Worm (Caenorhabditis elegans) whole organism, L3 larva: ENCODE data around the gene hlh-4.

Experiments
- R02D3.7 ChIP-seq: fragments of 150-350 bp; optimal IDR thresholded peaks from 2 replicates; lab custom pipeline; 2014; ENCODE audit warnings: missing biosample characterization, missing genetic modification characterization
- ZK546.5 ChIP-seq: sonication (generic microtip); optimal IDR thresholded peaks from 2 replicates; lab custom pipeline; 2017; ENCODE audit warnings: missing biosample characterization, missing genetic modification characterization
- ama-1 ChIP-seq: fragments of 150-350 bp; optimal IDR thresholded peaks from 2 replicates; lab custom pipeline; 2018
- ceh-28 ChIP-seq: fragments of 150-350 bp; optimal IDR thresholded peaks from 2 replicates; lab custom pipeline; 2014; ENCODE audit warnings: missing biosample characterization, missing genetic modification reagents, missing genetic modification characterization
- ceh-82 ChIP-seq: fragments of 150-350 bp; optimal IDR thresholded peaks from 2 replicates; lab custom pipeline; 2014; ENCODE audit warnings: missing biosample characterization, missing genetic modification characterization
- ceh-9 ChIP-seq: sonication (generic microtip); optimal IDR thresholded peaks from 2 replicates; lab custom pipeline; 2018; ENCODE audit warnings: missing biosample characterization, missing genetic modification characterization
- egl-27 ChIP-seq: sonication (generic microtip); optimal IDR thresholded peaks from 4 replicates; lab custom pipeline; 2017; ENCODE audit warnings: missing biosample characterization, missing genetic modification reagents, missing genetic modification characterization
- elt-2 ChIP-seq: sonication (generic microtip); optimal IDR thresholded peaks from 2 replicates; lab custom pipeline; 2016; ENCODE audit warnings: missing genetic modification reagents, mild to moderate bottlenecking, missing genetic modification characterization, missing compliant biosample characterization
- fkh-10 ChIP-seq: sonication (generic microtip); optimal IDR thresholded peaks from 2 replicates; lab custom pipeline; 2017; ENCODE audit warnings: missing biosample characterization, missing genetic modification reagents, missing genetic modification characterization
- fos-1 ChIP-seq: fragments of 150-350 bp; optimal IDR thresholded peaks from 2 replicates; lab custom pipeline; 2014; ENCODE audit warnings: missing biosample characterization, missing genetic modification characterization
- hmg-11 ChIP-seq: sonication (generic microtip); optimal IDR thresholded peaks from 2 replicates; lab custom pipeline; 2016; ENCODE audit warnings: missing genetic modification characterization, missing compliant biosample characterization
- jun-1 ChIP-seq: fragments of 150-350 bp; optimal IDR thresholded peaks from 2 replicates; lab custom pipeline; 2014; ENCODE audit warnings: missing biosample characterization, missing genetic modification reagents, missing genetic modification characterization
- lin-15B ChIP-seq: fragments of 150-350 bp; optimal IDR thresholded peaks from 2 replicates; lab custom pipeline; 2014; ENCODE audit warnings: missing biosample characterization, missing genetic modification characterization
- mdl-1 ChIP-seq: fragments of 150-350 bp; optimal IDR thresholded peaks from 2 replicates; lab custom pipeline; 2014; ENCODE audit warnings: missing biosample characterization, missing genetic modification characterization
- nfya-1 ChIP-seq: sonication (generic microtip); optimal IDR thresholded peaks from 2 replicates; lab custom pipeline; 2017; ENCODE audit warnings: missing genetic modification characterization, mild to moderate bottlenecking, missing compliant biosample characterization, antibody characterized with exemption, moderate library complexity; ENCODE audit not compliant: insufficient read depth
- nhr-12 ChIP-seq: fragments of 150-350 bp; optimal IDR thresholded peaks from 2 replicates; lab custom pipeline; 2014; ENCODE audit warnings: missing biosample characterization, missing genetic modification characterization
- nhr-25 ChIP-seq: sonication (generic microtip); optimal IDR thresholded peaks from 2 replicates; lab custom pipeline; 2017; ENCODE audit warnings: missing biosample characterization, missing genetic modification characterization
- nhr-28 ChIP-seq: fragments of 150-350 bp; optimal IDR thresholded peaks from 2 replicates; lab custom pipeline; 2014; ENCODE audit warnings: missing biosample characterization, missing genetic modification characterization
- nhr-77 ChIP-seq: fragments of 150-350 bp; optimal IDR thresholded peaks from 2 replicates; lab custom pipeline; 2014; ENCODE audit warnings: missing biosample characterization, missing genetic modification characterization
- pha-4 ChIP-seq: fragments of 150-350 bp; optimal IDR thresholded peaks from 2 replicates; lab custom pipeline; 2014; ENCODE audit warnings: missing biosample characterization, missing genetic modification reagents, missing genetic modification characterization
- pqm-1 ChIP-seq: fragments of 150-350 bp; optimal IDR thresholded peaks from 2 replicates; lab custom pipeline; 2017; ENCODE audit warnings: missing biosample characterization, missing genetic modification characterization, inconsistent platforms
- sea-2 ChIP-seq: fragments of 150-350 bp; sonication (generic microtip); optimal IDR thresholded peaks from 4 replicates; lab custom pipeline; 2014; ENCODE audit warnings: missing biosample characterization, missing genetic modification reagents, missing genetic modification characterization
- skn-1 ChIP-seq: fragments of 150-350 bp; optimal IDR thresholded peaks from 2 replicates; lab custom pipeline; 2014; ENCODE audit warnings: missing biosample characterization, missing genetic modification characterization
- snpc-4 ChIP-seq: fragments of 150-350 bp; optimal IDR thresholded peaks from 2 replicates; lab custom pipeline; 2014; ENCODE audit warnings: missing biosample characterization, missing genetic modification characterization
- unc-39 ChIP-seq: sonication (generic microtip); optimal IDR thresholded peaks from 4 replicates; lab custom pipeline; 2017; ENCODE audit warnings: missing biosample characterization, missing genetic modification characterization
- unc-62 ChIP-seq: fragments of 150-350 bp; sonication (generic microtip); optimal IDR thresholded peaks from 4 replicates; lab custom pipeline; 2014; ENCODE audit warnings: missing biosample characterization, missing genetic modification reagents, missing genetic modification characterization
- ztf-11 ChIP-seq: fragments of 150-350 bp; optimal IDR thresholded peaks from 2 replicates; lab custom pipeline; 2014; ENCODE audit warnings: missing biosample characterization, missing genetic modification characterization

The hlh-4 gene

DNA sequence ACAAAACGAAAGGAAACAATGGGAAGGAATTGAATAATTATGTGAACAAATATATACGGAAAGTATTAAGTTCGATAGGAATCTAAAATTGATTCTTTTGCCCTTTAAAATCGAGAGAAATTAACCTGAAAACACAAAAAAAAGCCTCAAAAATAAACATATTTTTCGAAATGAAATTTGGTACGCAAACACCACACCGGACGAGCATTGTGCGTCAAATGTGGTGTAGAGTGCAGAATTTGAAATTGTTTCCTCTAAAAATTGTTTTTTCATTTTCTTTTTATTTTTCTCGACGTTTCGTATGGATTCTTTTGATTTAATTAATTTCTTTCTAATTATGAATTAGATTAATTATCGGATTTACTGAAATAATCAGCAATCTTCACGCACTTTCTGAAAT, 43.5 kb downstream of the hlh-4 start:
- no peak for TF ChIP-seq ceh-28 (tag; lab: Kevin White, UChicago)
- TF ChIP-seq egl-27 = no peak
- TF ChIP-seq nhr-25 (tag; lab: Kevin White, UChicago) = peak; percentile 6
- peak; percentile 52 for TF ChIP-seq nfya-1 (tag; lab: Kevin White, UChicago)
- peak; percentile 28 for TF ChIP-seq pha-4
- no peak for TF ChIP-seq fkh-10
- TF ChIP-seq nhr-12 (tag; lab: Kevin White, UChicago) = no peak
- no peak for TF ChIP-seq nhr-77 (tag; lab: Kevin White, UChicago)
- TF ChIP-seq hmg-11 (tag; lab: Kevin White, UChicago) = peak; percentile 16
- no peak for TF ChIP-seq snpc-4 (tag; lab: Kevin White, UChicago)
- TF ChIP-seq sea-2 (GFP tag; lab: Kevin White, UChicago) = no peak
- peak; percentile 19 for TF ChIP-seq lin-15B (tag; lab: Kevin White, UChicago)
- TF ChIP-seq, all 47 proteins: peak for 5

DNA sequence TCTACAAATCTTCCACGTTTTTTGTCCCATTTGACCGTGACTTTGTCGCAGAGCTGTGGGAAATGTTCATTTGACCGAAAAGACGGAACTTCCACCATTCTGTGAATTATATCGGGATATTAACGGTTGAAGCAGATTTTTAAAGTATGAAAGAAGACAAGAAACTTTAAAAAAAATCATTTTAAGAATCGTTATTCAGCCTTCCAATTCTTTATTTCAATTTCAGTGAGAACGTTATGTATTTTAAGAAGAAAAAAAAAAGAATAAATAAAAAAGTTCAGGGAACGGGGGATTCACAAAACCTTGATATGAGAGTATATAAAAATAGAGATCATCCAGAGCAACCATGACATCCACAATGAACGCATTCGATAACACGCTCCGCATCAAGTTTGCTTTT, 44.4 kb downstream of the hlh-4 start, which contains the start of gene set-3:
Gene set-3 (minus strand): TSS at position 101 of the 400 bp plus-strand sequence.
- TF ChIP-seq ZK546.5 (tag; lab: Kevin White, UChicago) (no peak), unc-62 (GFP tag; lab: Kevin White, UChicago) (no peak), skn-1 (tag; lab: Kevin White, UChicago) (no peak), ceh-82 (tag; lab: Kevin White, UChicago) (no peak), lin-15B (tag; lab: Kevin White, UChicago) (no peak), mdl-1 (tag; lab: Kevin White, UChicago) (no peak)
- TF ChIP-seq, all 47 proteins: peak for 0

DNA sequence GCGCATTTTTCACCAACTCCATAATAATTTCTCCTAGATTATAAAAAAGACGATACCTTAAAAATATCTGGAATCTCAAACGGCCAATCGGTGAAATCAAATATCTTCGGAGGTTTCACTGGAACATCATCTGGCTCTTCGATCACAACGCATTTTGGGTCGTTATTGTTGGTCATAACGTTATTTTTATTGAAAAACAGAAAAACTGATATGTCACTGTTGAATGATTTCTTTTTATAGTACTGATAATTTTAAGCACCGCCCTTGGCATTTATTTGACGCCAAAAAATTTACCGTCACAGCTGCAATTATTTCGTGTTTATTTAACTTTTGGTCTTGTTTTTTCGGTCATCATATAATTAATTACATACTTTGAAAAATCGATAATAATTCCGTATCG, 48.8 kb downstream of the hlh-4 start, which contains the start of gene best-5:
Gene best-5 (minus strand): TSS at position 210 of the 400 bp plus-strand sequence.
- TF ChIP-seq sea-2 (GFP tag; lab: Kevin White, UChicago) (no peak), elt-2 (tag; lab: Kevin White, UChicago) (peak; percentile 42), jun-1 (tag; lab: Kevin White, UChicago) (no peak), pqm-1 (peak; percentile 43)
- TF ChIP-seq, all 47 proteins: peak for 2

DNA sequence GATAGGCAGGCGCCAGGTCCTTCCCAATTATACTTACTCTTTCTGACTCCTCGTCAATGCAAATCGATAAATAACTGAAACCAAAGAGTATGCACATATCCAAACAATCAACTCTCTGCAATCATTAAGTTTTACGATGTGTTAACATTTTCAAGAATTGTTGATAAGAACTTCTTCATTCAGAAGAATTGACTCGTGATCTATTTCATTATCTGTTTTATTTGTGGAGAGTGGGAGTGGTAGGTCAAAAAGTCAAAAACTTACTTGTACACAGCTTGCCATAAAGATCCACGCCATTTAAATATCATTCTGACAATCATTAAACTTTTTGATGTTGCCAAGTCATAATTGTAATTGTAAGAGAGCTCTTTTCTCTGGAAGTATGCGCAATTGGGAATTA, 49.5 kb downstream of the hlh-4 start:
- TF ChIP-seq ztf-11 (tag; lab: Kevin White, UChicago) = no peak
- no peak for TF ChIP-seq ceh-9 (tag; lab: Kevin White, UChicago)
- TF ChIP-seq unc-62 (GFP tag; lab: Kevin White, UChicago) = no peak
- peak; percentile 91 for TF ChIP-seq pqm-1
- TF ChIP-seq pha-4 = peak; percentile 34
- TF ChIP-seq ama-1 = no peak
- no peak for TF ChIP-seq nhr-28
- TF ChIP-seq fos-1 (tag; lab: Kevin White, UChicago) = no peak
- no peak for TF ChIP-seq unc-39 (tag; lab: Kevin White, UChicago)
- no peak for TF ChIP-seq skn-1 (tag; lab: Kevin White, UChicago)
- TF ChIP-seq elt-2 (tag; lab: Kevin White, UChicago) = peak; percentile 68
- no peak for TF ChIP-seq R02D3.7 (tag; lab: Kevin White, UChicago)
- TF ChIP-seq, all 47 proteins: peak for 3
